Worm (Caenorhabditis elegans) whole organism, late embryonic: ENCODE data around the gene T16H12.2.

Experiments
- C08G9.2 ChIP-seq: sonication (generic microtip); optimal IDR thresholded peaks from 2 replicates; lab custom pipeline; 2016; ENCODE audit warnings: mild to moderate bottlenecking, missing genetic modification characterization, moderate library complexity, missing compliant biosample characterization
- F13H6.1 ChIP-seq: sonication (generic microtip); optimal IDR thresholded peaks from 2 replicates; lab custom pipeline; 2016; ENCODE audit warnings: missing genetic modification characterization, missing compliant biosample characterization
- K02D7.2 ChIP-seq: sonication (generic microtip); optimal IDR thresholded peaks from 2 replicates; lab custom pipeline; 2017; ENCODE audit warnings: mild to moderate bottlenecking, missing genetic modification characterization, missing compliant biosample characterization
- T23F11.4 ChIP-seq: fragments of 200-800 bp; sonication (Bioruptor generic); optimal IDR thresholded peaks from 2 replicates; lab custom pipeline; 2018; ENCODE audit warnings: mild to moderate bottlenecking, missing genetic modification characterization, missing compliant biosample characterization
- Y22D7AL.16 ChIP-seq: sonication (generic microtip); optimal IDR thresholded peaks from 2 replicates; lab custom pipeline; 2016; ENCODE audit warnings: missing genetic modification characterization, missing compliant biosample characterization
- ama-1 ChIP-seq: fragments of 150-350 bp; optimal IDR thresholded peaks from 2 replicates; lab custom pipeline; 2014
- ceh-14 ChIP-seq: sonication (generic microtip); optimal IDR thresholded peaks from 2 replicates; lab custom pipeline; 2016; ENCODE audit warnings: missing genotype, missing genetic modification characterization, missing compliant biosample characterization
- ceh-19 ChIP-seq: fragments of 200-800 bp; sonication (Bioruptor generic); optimal IDR thresholded peaks from 2 replicates; lab custom pipeline; 2018; ENCODE audit warnings: mild to moderate bottlenecking, missing genetic modification characterization, missing compliant biosample characterization
- ceh-2 ChIP-seq: sonication (generic microtip); optimal IDR thresholded peaks from 2 replicates; lab custom pipeline; 2016; ENCODE audit warnings: missing genotype, missing genetic modification characterization, missing compliant biosample characterization
- ceh-24 ChIP-seq: sonication (generic microtip); optimal IDR thresholded peaks from 2 replicates; lab custom pipeline; 2016; ENCODE audit warnings: mild to moderate bottlenecking, missing genetic modification characterization, missing compliant biosample characterization
- ceh-30 ChIP-seq: fragments of 150-350 bp; optimal IDR thresholded peaks from 2 replicates; lab custom pipeline; 2014; ENCODE audit warnings: missing biosample characterization, missing genetic modification characterization
- ceh-31 ChIP-seq: sonication (generic microtip); optimal IDR thresholded peaks from 2 replicates; lab custom pipeline; 2016; ENCODE audit warnings: missing genetic modification characterization, missing compliant biosample characterization
- ceh-34 ChIP-seq: sonication (generic microtip); optimal IDR thresholded peaks from 2 replicates; lab custom pipeline; 2016; ENCODE audit warnings: mild to moderate bottlenecking, missing genetic modification characterization, missing compliant biosample characterization
- ceh-45 ChIP-seq: fragments of 200-800 bp; sonication (Bioruptor generic); IDR thresholded peaks from 2 replicates; pipeline ENCODE4 v1.3.6; 2022; ENCODE audit warnings: missing genetic modification reagents, missing genetic modification characterization, missing compliant biosample characterization
- ceh-48 ChIP-seq: sonication (generic microtip); optimal IDR thresholded peaks from 2 replicates; lab custom pipeline; 2016; ENCODE audit warnings: missing genetic modification characterization, inconsistent platforms, missing compliant biosample characterization
- ceh-6 ChIP-seq: fragments of 200-800 bp; sonication (Bioruptor generic); optimal IDR thresholded peaks from 2 replicates; lab custom pipeline; 2018; ENCODE audit warnings: mild to moderate bottlenecking, missing genetic modification characterization, missing compliant biosample characterization
- che-1 ChIP-seq: sonication (generic microtip); optimal IDR thresholded peaks from 2 replicates; lab custom pipeline; 2016; ENCODE audit warnings: mild to moderate bottlenecking, missing genetic modification characterization, missing compliant biosample characterization
- dmd-4 ChIP-seq: sonication (generic microtip); optimal IDR thresholded peaks from 2 replicates; lab custom pipeline; 2016; ENCODE audit warnings: borderline replicate concordance, missing genetic modification characterization, missing compliant biosample characterization
- elt-2 ChIP-seq: sonication (generic microtip); optimal IDR thresholded peaks from 2 replicates; lab custom pipeline; 2016; ENCODE audit warnings: missing genetic modification reagents, missing genetic modification characterization, missing compliant biosample characterization
- ets-4 ChIP-seq: sonication (generic microtip); optimal IDR thresholded peaks from 2 replicates; lab custom pipeline; 2016; ENCODE audit warnings: missing genetic modification characterization, missing compliant biosample characterization
- fax-1 ChIP-seq: sonication (generic microtip); optimal IDR thresholded peaks from 2 replicates; lab custom pipeline; 2016; ENCODE audit warnings: missing genotype, missing genetic modification characterization, missing compliant biosample characterization
- fkh-10 ChIP-seq: fragments of 150-350 bp; optimal IDR thresholded peaks from 2 replicates; lab custom pipeline; 2014; ENCODE audit warnings: missing biosample characterization, missing genetic modification reagents, missing genetic modification characterization
- gmeb-2 ChIP-seq: sonication (generic microtip); optimal IDR thresholded peaks from 2 replicates; lab custom pipeline; 2016; ENCODE audit warnings: missing genetic modification characterization, inconsistent platforms, missing compliant biosample characterization
- hlh-8 ChIP-seq: sonication (generic microtip); optimal IDR thresholded peaks from 2 replicates; lab custom pipeline; 2016; ENCODE audit warnings: missing genotype, missing genetic modification characterization, missing compliant biosample characterization
- lim-6 ChIP-seq: sonication (generic microtip); optimal IDR thresholded peaks from 2 replicates; lab custom pipeline; 2016; ENCODE audit warnings: missing genetic modification characterization, missing compliant biosample characterization
- lin-11 ChIP-seq: fragments of 200-800 bp; sonication (Bioruptor generic); optimal IDR thresholded peaks from 2 replicates; lab custom pipeline; 2018; ENCODE audit warnings: mild to moderate bottlenecking, missing genetic modification characterization, missing compliant biosample characterization
- mec-3 ChIP-seq: sonication (generic microtip); optimal IDR thresholded peaks from 2 replicates; lab custom pipeline; 2016; ENCODE audit warnings: borderline replicate concordance, missing genetic modification characterization, missing compliant biosample characterization
- nfya-1 ChIP-seq: sonication (generic microtip); optimal IDR thresholded peaks from 2 replicates; lab custom pipeline; 2017; ENCODE audit warnings: missing genetic modification characterization, mild to moderate bottlenecking, missing compliant biosample characterization, antibody characterized with exemption, moderate library complexity
- nhr-232 ChIP-seq: sonication (generic microtip); optimal IDR thresholded peaks from 2 replicates; lab custom pipeline; 2016; ENCODE audit warnings: missing genetic modification characterization, missing compliant biosample characterization
- odd-2 ChIP-seq: sonication (generic microtip); optimal IDR thresholded peaks from 2 replicates; lab custom pipeline; 2017; ENCODE audit warnings: antibody characterized with exemption, mild to moderate bottlenecking, missing genetic modification characterization, missing compliant biosample characterization
- pag-3 ChIP-seq: sonication (generic microtip); optimal IDR thresholded peaks from 2 replicates; lab custom pipeline; 2016; ENCODE audit warnings: missing compliant biosample characterization, missing genetic modification characterization, borderline replicate concordance
- pha-2 ChIP-seq: sonication (generic microtip); optimal IDR thresholded peaks from 2 replicates; lab custom pipeline; 2017; ENCODE audit warnings: mild to moderate bottlenecking, missing genetic modification characterization, missing compliant biosample characterization
- pha-4 ChIP-seq: fragments of 150-350 bp; optimal IDR thresholded peaks from 2 replicates; lab custom pipeline; 2018; ENCODE audit warnings: missing biosample characterization, missing genetic modification reagents, missing genetic modification characterization
- pqm-1 ChIP-seq: sonication (generic microtip); optimal IDR thresholded peaks from 2 replicates; lab custom pipeline; 2016; ENCODE audit warnings: missing genetic modification characterization, missing compliant biosample characterization
- ref-2 ChIP-seq: sonication (generic microtip); optimal IDR thresholded peaks from 2 replicates; lab custom pipeline; 2016; ENCODE audit warnings: missing genetic modification characterization, missing compliant biosample characterization
- rnt-1 ChIP-seq: sonication (generic microtip); optimal IDR thresholded peaks from 2 replicates; lab custom pipeline; 2016; ENCODE audit warnings: missing genetic modification characterization, missing compliant biosample characterization
- sdc-2 ChIP-seq: sonication (generic microtip); optimal IDR thresholded peaks from 2 replicates; lab custom pipeline; 2016; ENCODE audit warnings: missing genotype, missing genetic modification characterization, missing compliant biosample characterization
- sox-4 ChIP-seq: sonication (generic microtip); optimal IDR thresholded peaks from 2 replicates; lab custom pipeline; 2017; ENCODE audit warnings: mild to moderate bottlenecking, missing genetic modification characterization, inconsistent platforms, missing compliant biosample characterization
- syd-9 ChIP-seq: sonication (generic microtip); optimal IDR thresholded peaks from 2 replicates; lab custom pipeline; 2016; ENCODE audit warnings: mild to moderate bottlenecking, missing genetic modification characterization, moderate library complexity, missing compliant biosample characterization
- tbx-2 ChIP-seq: sonication (generic microtip); optimal IDR thresholded peaks from 2 replicates; lab custom pipeline; 2016; ENCODE audit warnings: missing genetic modification characterization, missing compliant biosample characterization
- tbx-7 ChIP-seq: sonication (generic microtip); optimal IDR thresholded peaks from 2 replicates; lab custom pipeline; 2016; ENCODE audit warnings: missing genotype, missing genetic modification characterization, missing compliant biosample characterization
- ttx-3 ChIP-seq: sonication (generic microtip); optimal IDR thresholded peaks from 2 replicates; lab custom pipeline; 2016; ENCODE audit warnings: missing genetic modification reagents, missing genetic modification characterization, missing compliant biosample characterization
- unc-3 ChIP-seq, 2 experiments: fragments of 200-800 bp in 1 of 2; sonication (Bioruptor generic) in 1 of 2; sonication (generic microtip) in 1 of 2; conservative IDR thresholded peaks in 1 of 2; optimal IDR thresholded peaks in 1 of 2; 2 replicates each; pipeline versions ENCODE4 v1.3.6 to Lab custom; 2016 to 2022; ENCODE audit warnings: missing compliant biosample characterization in 2 of 2, missing genetic modification characterization in 2 of 2, missing genetic modification reagents in 1 of 2
- unc-42 ChIP-seq: sonication (generic microtip); optimal IDR thresholded peaks from 2 replicates; lab custom pipeline; 2016; ENCODE audit warnings: missing genotype, missing genetic modification characterization, missing compliant biosample characterization
- unc-55 ChIP-seq: sonication (generic microtip); optimal IDR thresholded peaks from 2 replicates; lab custom pipeline; 2017; ENCODE audit warnings: missing biosample characterization, missing genetic modification reagents, missing genetic modification characterization
- unc-86 ChIP-seq: sonication (generic microtip); optimal IDR thresholded peaks from 2 replicates; lab custom pipeline; 2016; ENCODE audit warnings: missing genetic modification characterization, missing compliant biosample characterization
- zip-5 ChIP-seq: sonication (generic microtip); optimal IDR thresholded peaks from 2 replicates; lab custom pipeline; 2016; ENCODE audit warnings: missing genetic modification characterization, missing compliant biosample characterization
- ztf-16 ChIP-seq: sonication (generic microtip); optimal IDR thresholded peaks from 2 replicates; lab custom pipeline; 2017; ENCODE audit warnings: missing genetic modification characterization, missing compliant biosample characterization

The T16H12.2 gene

DNA sequence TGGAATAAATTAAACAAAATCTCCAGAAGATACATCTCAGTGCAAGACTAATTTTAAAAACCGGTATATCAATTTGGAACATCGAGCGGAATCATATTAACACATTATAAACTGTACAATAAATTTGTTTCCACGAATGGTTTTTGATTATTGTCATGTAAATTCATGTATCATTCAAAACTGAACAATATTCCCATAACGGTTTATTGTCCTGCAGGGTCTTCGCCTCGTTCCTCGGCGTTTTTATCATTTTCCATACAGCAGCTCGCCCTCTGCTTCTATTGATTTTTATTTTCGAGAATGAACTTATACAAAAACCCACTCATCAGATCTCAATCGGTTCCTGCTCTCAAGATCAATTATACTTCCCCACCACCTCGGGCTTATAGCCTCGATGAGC is 27.1 kb upstream of the T16H12.2 start, which contains the start of gene T16G12.8:
TSS of gene T16G12.8 (plus strand) at position 301 of the 400 bp plus-strand sequence.
- TF ChIP-seq elt-2 (tag; lab: Kevin White, UChicago) (no peak), unc-42 (no peak), fkh-10 (GFP tag; lab: Kevin White, UChicago) (no peak), T23F11.4 (no peak), unc-86 (tag; lab: Kevin White, UChicago) (no peak), ceh-45 (GFP tag; lab: Robert Waterston, UW) (no peak), ceh-6 (GFP tag; lab: Kevin White, UChicago) (no peak), pag-3 (tag; lab: Kevin White, UChicago) (no peak), nfya-1 (tag; lab: Kevin White, UChicago) (no peak), K02D7.2 (no peak), rnt-1 (tag; lab: Kevin White, UChicago) (no peak), ceh-30 (tag; lab: Kevin White, UChicago) (no peak), tbx-2 (tag; lab: Kevin White, UChicago) (no peak), sdc-2 (no peak), ttx-3 (tag; lab: Kevin White, UChicago) (no peak)

DNA sequence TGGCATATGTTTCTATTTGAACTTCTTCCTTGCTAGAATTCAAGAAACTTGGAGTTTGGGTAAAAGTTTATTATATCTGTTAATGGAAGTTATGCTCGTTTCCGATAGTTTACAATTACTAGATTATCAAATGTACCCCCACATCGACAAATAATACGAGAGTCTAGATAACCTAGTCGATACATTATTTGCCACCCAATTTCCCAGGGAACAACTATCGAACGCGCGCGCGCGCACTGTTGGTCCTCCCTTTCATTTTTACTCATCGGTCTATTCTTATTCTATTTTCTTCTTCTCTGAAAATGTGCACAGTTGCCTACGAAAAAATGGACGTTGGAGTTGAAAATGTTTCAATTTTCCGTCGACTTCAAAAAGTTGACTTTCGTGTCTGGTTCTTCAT is 25.5 kb upstream of the T16H12.2 start, which contains the start of gene T16G12.13:
TSS of gene T16G12.13 (plus strand) at position 293 of the 400 bp plus-strand sequence.
- TF ChIP-seq fkh-10 (GFP tag; lab: Kevin White, UChicago) (no peak), ets-4 (no peak), ceh-19 (GFP tag; lab: Kevin White, UChicago) (no peak), pqm-1 (tag; lab: Kevin White, UChicago) (no peak), che-1 (tag; lab: Kevin White, UChicago) (no peak), ztf-16 (no peak), nhr-232 (no peak), lin-11 (no peak), ceh-34 (tag; lab: Kevin White, UChicago) (no peak), Y22D7AL.16 (no peak), ceh-48 (tag; lab: Kevin White, UChicago) (no peak), pha-2 (tag; lab: Kevin White, UChicago) (no peak), sox-4 (tag; lab: Kevin White, UChicago) (no peak), K02D7.2 (no peak)

ce11 chrIII:10064140-10064539 is 21.9 kb upstream of the T16H12.2 start, which contains the start of gene ekl-6:
TSS of gene ekl-6 (plus strand) at chrIII:10064404.
- TF ChIP-seq ceh-19 (GFP tag; lab: Kevin White, UChicago) (no peak), pha-4 (no peak), ceh-48 (tag; lab: Kevin White, UChicago) (peak; percentile 42), syd-9 (tag; lab: Kevin White, UChicago) (no peak), ama-1 (lab: Kevin White, UChicago) (no peak), fkh-10 (GFP tag; lab: Kevin White, UChicago) (no peak), ceh-14 (tag; lab: Kevin White, UChicago) (peak; percentile 21), unc-86 (tag; lab: Kevin White, UChicago) (peak; percentile 14), F13H6.1 (peak; percentile 40), dmd-4 (tag; lab: Kevin White, UChicago) (no peak), unc-55 (GFP tag; lab: Kevin White, UChicago) (no peak), ceh-2 (tag; lab: Kevin White, UChicago) (peak; percentile 90), zip-5 (tag; lab: Kevin White, UChicago) (peak; percentile 79), rnt-1 (tag; lab: Kevin White, UChicago) (peak; percentile 15), C08G9.2 (tag; lab: Kevin White, UChicago) (peak; percentile 84), mec-3 (tag; lab: Kevin White, UChicago) (peak; percentile 35), odd-2 (tag; lab: Kevin White, UChicago) (no peak), elt-2 (tag; lab: Kevin White, UChicago) (peak; percentile 53), tbx-7 (tag; lab: Kevin White, UChicago) (peak; percentile 83), ceh-24 (tag; lab: Kevin White, UChicago) (no peak), ref-2 (tag; lab: Kevin White, UChicago) (peak; percentile 76), hlh-8 (tag; lab: Kevin White, UChicago) (peak; percentile 61), ets-4 (peak; percentile 74), unc-3 (GFP tag; conservative IDR thresholded peaks at IDR 0.05; lab: Robert Waterston, UW) (no peak), unc-3 (tag; optimal IDR thresholded peaks at IDR 0.05; lab: Kevin White, UChicago) (no peak), gmeb-2 (no peak), ceh-31 (tag; lab: Kevin White, UChicago) (peak; percentile 85), che-1 (tag; lab: Kevin White, UChicago) (no peak), sdc-2 (peak; percentile 16), nfya-1 (tag; lab: Kevin White, UChicago) (no peak), Y22D7AL.16 (no peak), fax-1 (tag; lab: Kevin White, UChicago) (peak; percentile 11), tbx-2 (tag; lab: Kevin White, UChicago) (peak; percentile 86), ceh-45 (GFP tag; lab: Robert Waterston, UW) (no peak), lim-6 (no peak)
